Fruit fly (Drosophila melanogaster): ENCODE measurements around the gene CG32240.

Gene CG32240

dm6 chr3L:4412974-4413373 is 31.5 kb upstream of the CG32240 start (continued):
- TF ChIP-seq ssp (GFP tag; IDR thresholded peaks at IDR 0.05) (0 out of 2 replicates have a peak, but pooled peaks have one; percentile 25), CG12219 (GFP tag; optimal IDR thresholded peaks at IDR 0.05) (no peak), CG13424 (tag; optimal IDR thresholded peaks at IDR 0.05) (no peak), yki (optimal IDR thresholded peaks at IDR 0.05) (no peak), br (optimal IDR thresholded peaks at IDR 0.05) (no peak), CG10209 (GFP tag; optimal IDR thresholded peaks at IDR 0.05) (no peak), CG43689 (GFP tag; IDR thresholded peaks at IDR 0.05) (no peak), CG31388 (GFP tag; optimal IDR thresholded peaks at IDR 0.05) (no peak), Six4 (GFP tag; optimal IDR thresholded peaks at IDR 0.05) (no peak), CG6854 (GFP tag; optimal IDR thresholded peaks at IDR 0.05) (no peak), GATAe (GFP tag; conservative IDR thresholded peaks at IDR 0.05) (no peak), Doc3 (GFP tag; IDR thresholded peaks at IDR 0.05; ENCODE audit: partially characterized antibody) (0 out of 3 replicates have a peak, but pooled peaks have one; percentile 10), psq (GFP tag; optimal IDR thresholded peaks at IDR 0.05) (no peak), CTCF (GFP tag; optimal IDR thresholded peaks at IDR 0.05) (no peak), tgo (GFP tag; IDR thresholded peaks at IDR 0.05) (peak; percentile 75; the same call in 2 of the 3 replicates), shn (GFP tag; optimal IDR thresholded peaks at IDR 0.05) (peak; percentile 17), ken (GFP tag; IDR thresholded peaks at IDR 0.05) (no peak), HLH54F (GFP tag; optimal IDR thresholded peaks at IDR 0.05) (peak; percentile 23), aop (GFP tag; IDR thresholded peaks at IDR 0.05) (no peak), NfI (GFP tag; optimal IDR thresholded peaks at IDR 0.05) (peak; percentile 56), tio (GFP tag; optimal IDR thresholded peaks at IDR 0.05) (peak; percentile 43), stwl (tag; optimal IDR thresholded peaks at IDR 0.05) (no peak), klu (GFP tag; IDR thresholded peaks at IDR 0.05) (peak; percentile 50; the same call in 1 of the 2 replicates), CrebB (tag; optimal IDR thresholded peaks at IDR 0.05) (no peak), lola (GFP tag; optimal IDR thresholded peaks at IDR 0.05) (no peak), Neu2 (GFP tag; optimal IDR thresholded peaks at IDR 0.05; ENCODE audit: borderline replicate concordance) (no peak), CG11560 (tag; IDR thresholded peaks at IDR 0.05) (peak; percentile 56; the same call in 1 of the 3 replicates), Vsx1 (GFP tag; optimal IDR thresholded peaks at IDR 0.05) (no peak), CG4617 (GFP tag; optimal IDR thresholded peaks at IDR 0.05; ENCODE audit: borderline replicate concordance) (peak; percentile 2), CG12071 (GFP tag; optimal IDR thresholded peaks at IDR 0.05) (no peak), tll (GFP tag; optimal IDR thresholded peaks at IDR 0.05) (no peak), NFAT (GFP tag; IDR thresholded peaks at IDR 0.05) (peak; percentile 70), CG18011 (GFP tag; optimal IDR thresholded peaks at IDR 0.05) (no peak), CG13123 (GFP tag; optimal IDR thresholded peaks at IDR 0.05) (peak; percentile 18), kay (GFP tag; optimal IDR thresholded peaks at IDR 0.05) (no peak), pnt (GFP tag; optimal IDR thresholded peaks at IDR 0.05) (peak; percentile 22), row (GFP tag; IDR thresholded peaks at IDR 0.05) (peak; percentile 79), CG32532 (GFP tag; IDR thresholded peaks at IDR 0.05) (peak; percentile 71), CG8359 (GFP tag; optimal IDR thresholded peaks at IDR 0.05; ENCODE audit: borderline replicate concordance) (no peak), CG30020 (tag; optimal IDR thresholded peaks at IDR 0.05) (no peak), tx (GFP tag; optimal IDR thresholded peaks at IDR 0.05) (no peak), trh (GFP tag; optimal IDR thresholded peaks at IDR 0.05) (no peak), cad (GFP tag; optimal IDR thresholded peaks at IDR 0.05) (no peak), Elba2 (GFP tag; optimal IDR thresholded peaks at IDR 0.05) (no peak), unc-4 (GFP tag; IDR thresholded peaks at IDR 0.05; ENCODE audit: partially characterized antibody) (no peak), al (GFP tag; IDR thresholded peaks at IDR 0.05) (peak; percentile 77), pho (GFP tag; optimal IDR thresholded peaks at IDR 0.05) (peak; percentile 55), maf-S (GFP tag; optimal IDR thresholded peaks at IDR 0.05) (peak; percentile 3), CG11093 (GFP tag; IDR thresholded peaks at IDR 0.05) (0 out of 3 replicates have a peak, but pooled peaks have one; percentile 30), lab (GFP tag; optimal IDR thresholded peaks at IDR 0.05) (peak; percentile 56), Hand (GFP tag; optimal IDR thresholded peaks at IDR 0.05) (no peak), schlank (tag; optimal IDR thresholded peaks at IDR 0.05) (peak; percentile 21)

All from whole organism, embryonic.